Fruit fly (Drosophila melanogaster) whole organism, embryonic: ENCODE data around the gene awd.

ENCODE experiments used
- Adf1 ChIP-seq: fragments of 200-800 bp; sonication (Bioruptor generic); IDR thresholded peaks from 2 replicates; pipeline ENCODE4 v1.3.6; 2022; ENCODE audit warnings: missing biosample characterization, missing genetic modification characterization
- CG10147 ChIP-seq: fragments of 200-800 bp; sonication (Bioruptor generic); optimal IDR thresholded peaks from 2 replicates; lab custom pipeline; 2019; ENCODE audit warnings: missing biosample characterization, mild to moderate bottlenecking, missing genetic modification characterization, moderate library complexity
- CG10321 ChIP-seq: fragments of 200-800 bp; sonication (Bioruptor generic); IDR thresholded peaks from 2 replicates; pipeline ENCODE4 v1.3.6; 2022; ENCODE audit warnings: missing biosample characterization, missing genetic modification characterization
- CG10959 ChIP-seq: fragments of 200-800 bp; sonication (Bioruptor generic); IDR thresholded peaks from 2 replicates; pipeline ENCODE4 v1.3.6; 2022; ENCODE audit warnings: missing biosample characterization, missing genetic modification characterization
- CG11560 ChIP-seq: fragments of 200-800 bp; sonication (Bioruptor generic); IDR thresholded peaks from 3 replicates; pipeline ENCODE4 v1.3.6; 2022; ENCODE audit warnings: missing biosample characterization, missing genetic modification characterization
- CG11695 ChIP-seq: fragments of 200-800 bp; sonication (Bioruptor generic); IDR thresholded peaks from 3 replicates; pipeline ENCODE4 v1.3.6; 2022; ENCODE audit warnings: missing biosample characterization, missing genetic modification characterization
- CG12104 ChIP-seq: fragments of 200-800 bp; sonication (Bioruptor generic); optimal IDR thresholded peaks from 3 replicates; lab custom pipeline; 2016; ENCODE audit warnings: missing biosample characterization, missing genetic modification characterization
- CG12219 ChIP-seq: fragments of 200-800 bp; sonication (Bioruptor generic); optimal IDR thresholded peaks from 3 replicates; lab custom pipeline; 2018; ENCODE audit warnings: missing biosample characterization, mild to moderate bottlenecking, missing genetic modification characterization
- CG13123 ChIP-seq: fragments of 200-800 bp; sonication (Bioruptor generic); optimal IDR thresholded peaks from 2 replicates; lab custom pipeline; 2016; ENCODE audit warnings: missing biosample characterization, missing genetic modification characterization
- CG14014 ChIP-seq: fragments of 200-800 bp; sonication (Bioruptor generic); IDR thresholded peaks from 2 replicates; pipeline ENCODE4 v1.3.6; 2022; ENCODE audit warnings: missing biosample characterization, missing genetic modification characterization
- CG14441 ChIP-seq: fragments of 200-800 bp; sonication (Bioruptor generic); IDR thresholded peaks from 2 replicates; pipeline ENCODE4 v1.3.6; 2022; ENCODE audit warnings: missing biosample characterization, missing genetic modification characterization
- CG15073 ChIP-seq: fragments of 200-800 bp; sonication (Bioruptor generic); optimal IDR thresholded peaks from 2 replicates; lab custom pipeline; 2016; ENCODE audit warnings: missing biosample characterization, missing genetic modification characterization
- CG2116 ChIP-seq: fragments of 200-800 bp; sonication (Bioruptor generic); optimal IDR thresholded peaks from 3 replicates; lab custom pipeline; 2018; ENCODE audit warnings: missing biosample characterization, mild to moderate bottlenecking, missing genetic modification characterization
- CG2712 ChIP-seq: fragments of 200-800 bp; optimal IDR thresholded peaks from 3 replicates; lab custom pipeline; 2019; ENCODE audit warnings: missing biosample characterization, mild to moderate bottlenecking, missing genetic modification characterization, moderate library complexity
- CG33557 ChIP-seq: fragments of 200-800 bp; sonication (Bioruptor generic); optimal IDR thresholded peaks from 2 replicates; lab custom pipeline; 2019; ENCODE audit warnings: missing biosample characterization, mild to moderate bottlenecking, missing genetic modification characterization, moderate library complexity
- CG34422 ChIP-seq: fragments of 200-800 bp; sonication (Bioruptor generic); IDR thresholded peaks from 3 replicates; pipeline ENCODE4 v1.3.6; 2022; ENCODE audit warnings: missing biosample characterization, missing genetic modification characterization
- CG3995 ChIP-seq: fragments of 200-800 bp; sonication (Bioruptor generic); optimal IDR thresholded peaks from 3 replicates; lab custom pipeline; 2016; ENCODE audit warnings: missing biosample characterization, missing genetic modification characterization
- CG6254 ChIP-seq: fragments of 200-800 bp; sonication (Bioruptor generic); optimal IDR thresholded peaks from 3 replicates; lab custom pipeline; 2017; ENCODE audit warnings: mild to moderate bottlenecking, missing biosample characterization, missing genetic modification reagents, missing genetic modification characterization
- CG7928 ChIP-seq: fragments of 200-800 bp; sonication (Bioruptor generic); optimal IDR thresholded peaks from 2 replicates; lab custom pipeline; 2017; ENCODE audit warnings: missing biosample characterization, mild to moderate bottlenecking, missing genetic modification characterization
- CG7963 ChIP-seq: fragments of 200-800 bp; sonication (Bioruptor generic); IDR thresholded peaks from 3 replicates; pipeline ENCODE4 v1.3.6; 2022; ENCODE audit warnings: missing biosample characterization, missing genetic modification characterization; ENCODE audit not compliant: partially characterized antibody
- CG7987 ChIP-seq: fragments of 200-800 bp; sonication (Bioruptor generic); optimal IDR thresholded peaks from 2 replicates; lab custom pipeline; 2018; ENCODE audit warnings: missing biosample characterization, mild to moderate bottlenecking, missing genetic modification characterization, moderate library complexity
- CG8089 ChIP-seq: fragments of 200-800 bp; sonication (Bioruptor generic); optimal IDR thresholded peaks from 3 replicates; lab custom pipeline; 2016; ENCODE audit warnings: missing biosample characterization, missing genetic modification characterization
- CG8478 ChIP-seq: fragments of >200 bp; optimal IDR thresholded peaks from 2 replicates; lab custom pipeline; 2018
- CrebB ChIP-seq: fragments of 200-800 bp; sonication (Bioruptor generic); optimal IDR thresholded peaks from 3 replicates; lab custom pipeline; 2018; ENCODE audit warnings: missing biosample characterization, mild to moderate bottlenecking, missing genetic modification characterization
- Deaf1 ChIP-seq: fragments of 200-800 bp; optimal IDR thresholded peaks from 3 replicates; lab custom pipeline; 2019; ENCODE audit warnings: missing biosample characterization, mild to moderate bottlenecking, missing genetic modification characterization, moderate library complexity
- Dref ChIP-seq: fragments of 200-800 bp; sonication (Bioruptor generic); IDR thresholded peaks from 2 replicates; pipeline ENCODE4 v1.3.6; 2022; ENCODE audit warnings: missing biosample characterization, missing genetic modification characterization
- HmgZ ChIP-seq: fragments of 200-800 bp; sonication (Bioruptor generic); optimal IDR thresholded peaks from 2 replicates; lab custom pipeline; 2018; ENCODE audit warnings: missing biosample characterization, mild to moderate bottlenecking, missing genetic modification characterization
- Hr39 ChIP-seq: fragments of >200 bp; optimal IDR thresholded peaks from 2 replicates; lab custom pipeline; 2017
- MBD-R2 ChIP-seq: fragments of 200-800 bp; sonication (Bioruptor generic); IDR thresholded peaks from 2 replicates; pipeline ENCODE4 v1.3.6; 2022; ENCODE audit warnings: missing biosample characterization, missing genetic modification characterization
- NC2α ChIP-seq: fragments of 200-800 bp; sonication (Bioruptor generic); optimal IDR thresholded peaks from 2 replicates; lab custom pipeline; 2016; ENCODE audit warnings: missing biosample characterization, missing genetic modification characterization
- PHDP ChIP-seq: fragments of 200-800 bp; sonication (Bioruptor generic); optimal IDR thresholded peaks from 3 replicates; lab custom pipeline; 2018; ENCODE audit warnings: missing biosample characterization, mild to moderate bottlenecking, missing genetic modification characterization, moderate library complexity
- Ptx1 ChIP-seq: fragments of 200-800 bp; sonication (Bioruptor generic); IDR thresholded peaks from 2 replicates; pipeline ENCODE4 v1.3.6; 2022; ENCODE audit warnings: missing biosample characterization, missing genetic modification characterization
- Rx ChIP-seq: fragments of 200-800 bp; sonication (Bioruptor generic); IDR thresholded peaks from 2 replicates; pipeline ENCODE4 v1.3.6; 2022; ENCODE audit warnings: missing biosample characterization, missing genetic modification characterization
- Six4 ChIP-seq: fragments of 200-800 bp; sonication (Bioruptor generic); optimal IDR thresholded peaks from 2 replicates; lab custom pipeline; 2016; ENCODE audit warnings: missing biosample characterization, missing genetic modification characterization
- Tbp ChIP-seq: fragments of >200 bp; optimal IDR thresholded peaks from 2 replicates; lab custom pipeline; 2018; ENCODE audit warnings: missing biosample characterization, missing genetic modification characterization
- abd-A ChIP-seq: fragments of 200-800 bp; sonication (Bioruptor generic); optimal IDR thresholded peaks from 3 replicates; lab custom pipeline; 2019; ENCODE audit warnings: missing biosample characterization, mild to moderate bottlenecking, missing genetic modification characterization, moderate library complexity
- amos ChIP-seq: fragments of 200-800 bp; sonication (Bioruptor generic); IDR thresholded peaks from 2 replicates; pipeline ENCODE4 v1.3.6; 2022; ENCODE audit warnings: missing biosample characterization, missing genetic modification characterization; ENCODE audit not compliant: partially characterized antibody
- az2 ChIP-seq: fragments of 200-800 bp; sonication (Bioruptor generic); optimal IDR thresholded peaks from 3 replicates; lab custom pipeline; 2016; ENCODE audit warnings: missing biosample characterization, missing genetic modification characterization
- chif ChIP-seq, 2 experiments: fragments of 200-800 bp; sonication (Bioruptor generic); optimal IDR thresholded peaks; 3 replicates each; lab custom pipeline; 2016; ENCODE audit warnings: missing biosample characterization in 2 of 2, missing genetic modification characterization in 2 of 2
- ems ChIP-seq: fragments of 200-800 bp; sonication (Bioruptor generic); optimal IDR thresholded peaks from 3 replicates; lab custom pipeline; 2016; ENCODE audit warnings: missing biosample characterization, missing genetic modification characterization
- fd3F ChIP-seq: fragments of 200-800 bp; sonication (Bioruptor generic); optimal IDR thresholded peaks from 2 replicates; lab custom pipeline; 2018; ENCODE audit warnings: missing biosample characterization, mild to moderate bottlenecking, missing genetic modification characterization, moderate library complexity
- gcm2 ChIP-seq: fragments of 200-800 bp; sonication (Bioruptor generic); optimal IDR thresholded peaks from 2 replicates; lab custom pipeline; 2016; ENCODE audit warnings: missing biosample characterization, missing genetic modification characterization
- gem ChIP-seq: fragments of 200-800 bp; sonication (Bioruptor generic); optimal IDR thresholded peaks from 2 replicates; lab custom pipeline; 2019; ENCODE audit warnings: missing biosample characterization, mild to moderate bottlenecking, missing genetic modification characterization, moderate library complexity
- grn ChIP-seq: fragments of 200-800 bp; sonication (Bioruptor generic); optimal IDR thresholded peaks from 3 replicates; lab custom pipeline; 2017; ENCODE audit warnings: missing biosample characterization, missing genetic modification characterization
- hb ChIP-seq: fragments of 200-800 bp; sonication (Bioruptor generic); IDR thresholded peaks from 3 replicates; pipeline ENCODE4 v1.3.6; 2022; ENCODE audit warnings: missing biosample characterization, missing genetic modification characterization; ENCODE audit not compliant: partially characterized antibody
- inv ChIP-seq: fragments of 200-800 bp; sonication (Bioruptor generic); IDR thresholded peaks from 2 replicates; pipeline ENCODE4 v1.3.6; 2022; ENCODE audit warnings: missing biosample characterization, missing genetic modification characterization; ENCODE audit not compliant: partially characterized antibody
- nom ChIP-seq: fragments of 200-800 bp; sonication (Bioruptor generic); optimal IDR thresholded peaks from 2 replicates; lab custom pipeline; 2017; ENCODE audit warnings: missing biosample characterization, missing genetic modification characterization, mild to moderate bottlenecking, moderate library complexity, missing genetic modification reagents
- pho ChIP-seq: fragments of 200-800 bp; sonication (Bioruptor generic); optimal IDR thresholded peaks from 2 replicates; lab custom pipeline; 2016; ENCODE audit warnings: missing biosample characterization, missing genetic modification characterization
- pita ChIP-seq: fragments of 200-800 bp; sonication (Bioruptor generic); optimal IDR thresholded peaks from 2 replicates; lab custom pipeline; 2017; ENCODE audit warnings: missing biosample characterization, mild to moderate bottlenecking, missing genetic modification characterization
- pum ChIP-seq: fragments of 200-800 bp; sonication (Bioruptor generic); optimal IDR thresholded peaks from 2 replicates; lab custom pipeline; 2016; ENCODE audit warnings: missing biosample characterization, missing genetic modification characterization
- tll ChIP-seq, 2 experiments: fragments of 200-800 bp in 1 of 2; fragments of >200 bp in 1 of 2; sonication (Bioruptor generic) in 1 of 2; optimal IDR thresholded peaks; 2 replicates each; lab custom pipeline; 2017 to 2019; ENCODE audit warnings: missing biosample characterization in 2 of 2, missing genetic modification characterization in 2 of 2, mild to moderate bottlenecking in 1 of 2, moderate library complexity in 1 of 2
- tx ChIP-seq: fragments of 200-800 bp; sonication (Bioruptor generic); optimal IDR thresholded peaks from 2 replicates; lab custom pipeline; 2016; ENCODE audit warnings: missing biosample characterization, missing genetic modification characterization
- zf30C ChIP-seq: fragments of 200-800 bp; sonication (Bioruptor generic); optimal IDR thresholded peaks from 3 replicates; lab custom pipeline; 2018; ENCODE audit warnings: missing biosample characterization, mild to moderate bottlenecking, missing genetic modification characterization

Gene awd

dm6 chr3R:31712585-31712984, 33.3 kb downstream of the awd start (continued):
- TF ChIP-seq CG6254 (GFP tag; lab: Kevin White, UChicago), result peak; percentile 8
- peak; percentile 10 for TF ChIP-seq az2
- TF ChIP-seq CG11560 (tag; lab: Robert Waterston, UW), result no peak
- no peak for TF ChIP-seq CG7928 (GFP tag; lab: Kevin White, UChicago)
- no peak for TF ChIP-seq amos (GFP tag; lab: Robert Waterston, UW)
- no peak for TF ChIP-seq CG7987 (GFP tag; lab: Kevin White, UChicago)
- TF ChIP-seq abd-A, result no peak
- peak; percentile 73 for TF ChIP-seq zf30C (GFP tag; lab: Kevin White, UChicago)
- TF ChIP-seq ems (GFP tag; lab: Kevin White, UChicago), result no peak
- TF ChIP-seq CG12104, result no peak
- TF ChIP-seq CG11695 (GFP tag; lab: Robert Waterston, UW), result 0 out of 3 replicates have a peak, but pooled peaks have one; percentile 16
- no peak for TF ChIP-seq pita (GFP tag; lab: Kevin White, UChicago)
- peak; percentile 20 for TF ChIP-seq CG33557
- no peak for TF ChIP-seq Ptx1 (GFP tag; lab: Robert Waterston, UW)
- TF ChIP-seq CG8478 (lab: Kevin White, UChicago), result no peak
- TF ChIP-seq gem, result peak; percentile 44
- TF ChIP-seq Tbp (GFP tag; lab: Kevin White, UChicago), result no peak
- no peak for TF ChIP-seq Deaf1 (tag; lab: Kevin White, UChicago)
- TF ChIP-seq CG2116 (GFP tag; lab: Kevin White, UChicago), result no peak
- TF ChIP-seq hb (GFP tag; lab: Robert Waterston, UW), result no peak
- no peak for TF ChIP-seq NC2α (GFP tag; lab: Kevin White, UChicago)
- TF ChIP-seq inv (GFP tag; lab: Robert Waterston, UW), result no peak
- no peak for TF ChIP-seq Six4
- TF ChIP-seq CG14441 (GFP tag; lab: Robert Waterston, UW), result no peak
- TF ChIP-seq CG10321 (GFP tag; lab: Robert Waterston, UW), result no peak
- TF ChIP-seq HmgZ (tag; lab: Kevin White, UChicago), result no peak
- TF ChIP-seq CG34422 (GFP tag; lab: Robert Waterston, UW), result no peak
- no peak for TF ChIP-seq pum (GFP tag; lab: Kevin White, UChicago)
- no peak for TF ChIP-seq CG14014 (GFP tag; lab: Robert Waterston, UW)
- no peak for TF ChIP-seq Hr39 (lab: Kevin White, UChicago)
- TF ChIP-seq chif (GFP tag; optimal IDR thresholded peaks at IDR 0.05; lab: Kevin White, UChicago), result peak in 1 of 2 experiments; percentile 9
- no peak for TF ChIP-seq fd3F (GFP tag; lab: Kevin White, UChicago)
- no peak for TF ChIP-seq Dref (GFP tag; lab: Robert Waterston, UW)
- TF ChIP-seq tx (GFP tag; lab: Kevin White, UChicago), result no peak
- TF ChIP-seq CG8089, result no peak
- TF ChIP-seq CG13123 (GFP tag; lab: Kevin White, UChicago), result no peak
- TF ChIP-seq MBD-R2 (GFP tag; lab: Robert Waterston, UW), result no peak
- TF ChIP-seq CG10147 (GFP tag; lab: Kevin White, UChicago), result no peak
- peak; percentile 10 for TF ChIP-seq grn (GFP tag; lab: Kevin White, UChicago)
- TF ChIP-seq nom (GFP tag; lab: Kevin White, UChicago), result no peak
- TF ChIP-seq CG3995, result no peak
- peak; percentile 58 for TF ChIP-seq CG2712 (tag; lab: Kevin White, UChicago)
- TF ChIP-seq CG7963 (GFP tag; lab: Robert Waterston, UW), result no peak
- TF ChIP-seq CG12219 (GFP tag; lab: Kevin White, UChicago), result no peak
- no peak for TF ChIP-seq CrebB (tag; lab: Kevin White, UChicago)
- TF ChIP-seq CG15073 (GFP tag; lab: Kevin White, UChicago), result no peak
- peak; percentile 6 for TF ChIP-seq PHDP (tag; lab: Kevin White, UChicago)
- no peak for TF ChIP-seq tll (GFP tag; optimal IDR thresholded peaks at IDR 0.05; lab: Kevin White, UChicago)
- TF ChIP-seq Adf1 (GFP tag; lab: Robert Waterston, UW), result no peak
- TF ChIP-seq pho, result no peak
- no peak for TF ChIP-seq CG10959 (GFP tag; lab: Robert Waterston, UW)
- no peak for TF ChIP-seq gcm2 (GFP tag; lab: Kevin White, UChicago)
- TF ChIP-seq Rx (GFP tag; lab: Robert Waterston, UW), result no peak
